Worm (Caenorhabditis elegans): ENCODE measurements around the gene nstp-3.

- TF ChIP-seq C34F6.9 (tag; optimal IDR thresholded peaks at IDR 0.05): no peak
- no peak for TF ChIP-seq ZK546.5 (tag; optimal IDR thresholded peaks at IDR 0.05)
- TF ChIP-seq ztf-4 (tag; optimal IDR thresholded peaks at IDR 0.05): no peak
- TF ChIP-seq lin-13 (GFP tag; optimal IDR thresholded peaks at IDR 0.05): no peak
- TF ChIP-seq R02D3.7 (tag; optimal IDR thresholded peaks at IDR 0.05): no peak
Observed at ce11 chrV:5753432-5753831, 44.6 kb downstream of the nstp-3 start, which contains the start of gene pgph-1.

Measured in whole organism, L2 larva.